Worm (Caenorhabditis elegans): ENCODE measurements around the gene str-114.

str-114 gene

DNA sequence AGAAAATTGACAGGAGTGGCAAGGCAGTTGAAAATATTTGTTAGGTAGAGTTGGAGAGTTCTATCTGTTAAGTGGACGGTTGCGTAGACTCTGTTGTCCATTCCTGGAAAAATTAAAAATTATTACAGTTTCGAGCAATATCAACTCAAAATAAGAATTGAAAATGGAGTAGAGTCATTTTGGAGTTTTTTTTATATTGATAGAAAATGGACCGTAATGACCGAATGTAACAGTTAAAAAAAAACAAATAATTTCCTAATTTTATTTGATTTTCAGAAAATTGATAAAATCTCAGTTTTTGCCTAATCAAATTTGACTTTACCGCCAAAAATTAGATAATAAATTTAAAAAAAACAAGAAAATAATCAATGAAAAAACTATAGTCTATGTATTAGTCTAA lies 22.6 kb upstream of the str-114 start, which contains the start of gene F59B1.4:
F59B1.4 (minus strand) TSS at position 101 of the 400 bp plus-strand sequence.
- TF ChIP-seq flt-1 (GFP tag; IDR thresholded peaks at IDR 0.05) (no peak), T22C8.4 (GFP tag; IDR thresholded peaks at IDR 0.05) (no peak), tab-1 (GFP tag; IDR thresholded peaks at IDR 0.05) (no peak), ztf-29 (GFP tag; IDR thresholded peaks at IDR 0.05) (no peak), cog-1 (tag; optimal IDR thresholded peaks at IDR 0.05) (no peak), ref-1 (GFP tag; conservative IDR thresholded peaks at IDR 0.05) (no peak), med-1 (GFP tag; optimal IDR thresholded peaks at IDR 0.05; ENCODE audit: insufficient read depth) (no peak)

DNA sequence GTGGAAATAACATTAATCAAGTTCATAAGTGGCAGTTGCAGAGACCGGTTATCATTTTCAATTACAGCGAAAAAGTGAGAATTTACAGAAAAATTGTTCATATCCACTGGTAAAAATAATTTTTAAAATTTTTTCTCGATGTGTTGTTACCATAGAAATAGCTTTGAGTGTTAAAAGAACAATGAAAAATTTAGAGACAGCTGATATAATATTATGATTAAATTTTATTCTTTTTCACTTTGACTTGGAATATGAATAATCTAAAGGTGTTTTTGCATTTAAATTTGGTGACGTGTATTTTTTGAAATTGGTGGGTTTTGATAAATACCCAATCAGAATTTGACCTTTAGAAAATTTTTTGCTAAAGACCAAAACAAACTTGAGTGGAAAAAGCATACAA lies 18.0 kb upstream of the str-114 start, which contains the start of gene F59B1.6:
F59B1.6 (minus strand) TSS at position 101 of the 400 bp plus-strand sequence.
- TF ChIP-seq ref-1 (GFP tag; conservative IDR thresholded peaks at IDR 0.05) (no peak), ztf-23 (GFP tag; IDR thresholded peaks at IDR 0.05) (no peak), klf-2 (GFP tag; conservative IDR thresholded peaks at IDR 0.05) (no peak), T22C8.4 (GFP tag; IDR thresholded peaks at IDR 0.05) (no peak), flt-1 (GFP tag; IDR thresholded peaks at IDR 0.05) (no peak), ztf-29 (GFP tag; IDR thresholded peaks at IDR 0.05) (no peak)

DNA sequence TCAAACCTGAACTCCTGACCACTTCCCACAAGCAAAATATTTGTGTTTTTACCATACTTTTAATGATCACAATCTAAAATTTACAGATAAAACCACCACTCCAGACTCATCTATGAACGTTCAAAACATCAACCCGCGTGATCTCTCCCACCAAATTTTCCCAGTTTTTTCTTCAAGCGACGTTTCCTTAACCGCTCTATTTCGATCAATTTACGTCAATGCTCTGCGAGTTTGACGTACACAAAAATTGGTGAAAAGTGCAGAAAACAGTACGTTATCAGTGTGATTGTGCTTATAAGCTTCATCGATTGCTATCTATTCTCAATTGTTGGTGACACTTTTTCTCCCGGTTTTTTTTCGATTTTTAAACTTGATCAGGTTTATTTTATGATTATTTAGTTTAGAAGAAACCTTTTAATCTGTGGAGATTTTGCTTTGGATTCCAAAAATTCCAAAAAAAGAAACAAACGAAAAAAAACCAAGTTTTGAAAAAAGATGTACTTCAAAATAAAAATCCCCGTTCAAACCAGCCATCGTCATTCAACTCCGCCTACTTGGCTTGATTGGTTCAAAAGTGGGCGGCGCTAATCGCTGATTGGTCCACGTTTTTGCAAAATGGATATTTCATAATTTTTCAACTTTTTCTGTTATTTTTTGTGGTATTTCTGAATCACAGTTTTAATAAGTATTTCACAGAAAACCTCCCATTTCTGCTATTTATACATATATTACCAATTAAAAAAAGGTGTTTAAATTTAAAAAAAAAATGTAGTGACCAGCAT lies 17.1 kb upstream of the str-114 start:
- TF ChIP-seq ztf-23 (GFP tag; IDR thresholded peaks at IDR 0.05) (no peak), cog-1 (tag; optimal IDR thresholded peaks at IDR 0.05) (no peak), klf-2 (GFP tag; conservative IDR thresholded peaks at IDR 0.05) (no peak), flt-1 (GFP tag; IDR thresholded peaks at IDR 0.05) (no peak), T22C8.4 (GFP tag; IDR thresholded peaks at IDR 0.05) (no peak), ref-1 (GFP tag; conservative IDR thresholded peaks at IDR 0.05) (no peak), med-1 (GFP tag; optimal IDR thresholded peaks at IDR 0.05; ENCODE audit: insufficient read depth) (no peak), tab-1 (GFP tag; IDR thresholded peaks at IDR 0.05) (no peak), ztf-29 (GFP tag; IDR thresholded peaks at IDR 0.05) (no peak)

DNA sequence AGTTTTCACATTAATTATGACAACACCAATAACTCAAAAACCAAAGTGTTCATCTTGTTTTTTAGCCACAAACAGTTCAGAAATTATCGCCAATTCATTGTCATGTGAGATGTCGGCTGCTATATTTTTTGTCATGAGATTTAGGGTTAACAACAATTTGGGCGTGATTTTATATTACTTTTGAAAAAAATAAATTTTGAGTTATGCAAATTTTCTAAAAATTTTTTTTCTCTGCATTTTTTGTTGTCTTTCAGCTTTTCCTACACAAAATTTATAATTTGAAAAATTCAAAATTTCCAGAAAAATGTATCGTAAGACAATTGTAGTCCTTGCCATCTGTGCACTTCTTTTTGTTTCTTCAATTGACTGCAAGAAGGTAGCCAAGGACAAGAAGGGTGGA lies 16.5 kb upstream of the str-114 start, which contains the start of gene F59B1.2:
F59B1.2 (plus strand) TSS at position 301 of the 400 bp plus-strand sequence.
- no peak for TF ChIP-seq med-1 (GFP tag; optimal IDR thresholded peaks at IDR 0.05; ENCODE audit: insufficient read depth)
- no peak for TF ChIP-seq klf-2 (GFP tag; conservative IDR thresholded peaks at IDR 0.05)
- no peak for TF ChIP-seq ztf-23 (GFP tag; IDR thresholded peaks at IDR 0.05)
- TF ChIP-seq T22C8.4 (GFP tag; IDR thresholded peaks at IDR 0.05) = no peak
- TF ChIP-seq ztf-29 (GFP tag; IDR thresholded peaks at IDR 0.05) = no peak
- no peak for TF ChIP-seq ref-1 (GFP tag; conservative IDR thresholded peaks at IDR 0.05)
- no peak for TF ChIP-seq cog-1 (tag; optimal IDR thresholded peaks at IDR 0.05)
- no peak for TF ChIP-seq flt-1 (GFP tag; IDR thresholded peaks at IDR 0.05)
- TF ChIP-seq tab-1 (GFP tag; IDR thresholded peaks at IDR 0.05) = no peak

DNA sequence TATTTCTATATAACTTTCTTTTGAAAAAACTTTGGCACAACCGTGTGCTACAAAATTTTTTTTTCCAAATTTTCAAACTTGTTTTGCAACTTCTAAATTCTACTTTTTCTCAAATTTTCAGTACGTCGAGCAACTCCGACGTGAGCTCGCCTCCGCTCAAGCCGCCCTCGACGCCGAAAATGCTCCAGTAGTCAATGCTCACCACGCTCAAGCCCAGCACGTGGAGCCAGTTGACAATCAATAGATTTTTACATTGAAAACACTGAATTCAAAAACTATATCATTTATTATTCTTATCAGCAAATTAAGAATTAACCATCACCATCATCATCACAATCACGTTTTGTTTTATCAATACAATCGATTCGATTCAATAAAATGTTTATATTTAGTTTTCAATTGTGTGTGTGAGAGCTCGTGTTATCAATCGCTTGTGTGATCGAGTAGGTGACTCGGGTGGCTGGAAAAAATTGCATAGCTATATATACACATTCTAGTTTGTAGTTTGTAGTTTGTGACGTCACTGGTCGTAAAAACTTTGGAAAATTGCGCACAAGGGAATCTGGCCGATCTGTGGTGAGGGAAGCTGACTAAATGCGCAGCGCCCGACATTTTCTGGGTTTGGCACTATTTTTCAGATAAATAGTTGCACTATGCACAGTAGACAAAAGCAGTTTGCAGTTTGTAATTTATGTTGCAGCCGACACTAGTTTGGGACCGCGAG lies 15.1 kb upstream of the str-114 start:
- TF ChIP-seq T22C8.4 (GFP tag; IDR thresholded peaks at IDR 0.05) (no peak), ztf-23 (GFP tag; IDR thresholded peaks at IDR 0.05) (no peak), tab-1 (GFP tag; IDR thresholded peaks at IDR 0.05) (no peak), klf-2 (GFP tag; conservative IDR thresholded peaks at IDR 0.05) (no peak), ztf-29 (GFP tag; IDR thresholded peaks at IDR 0.05) (no peak), cog-1 (tag; optimal IDR thresholded peaks at IDR 0.05) (no peak), flt-1 (GFP tag; IDR thresholded peaks at IDR 0.05) (no peak), ref-1 (GFP tag; conservative IDR thresholded peaks at IDR 0.05) (no peak), med-1 (GFP tag; optimal IDR thresholded peaks at IDR 0.05; ENCODE audit: insufficient read depth) (no peak)

DNA sequence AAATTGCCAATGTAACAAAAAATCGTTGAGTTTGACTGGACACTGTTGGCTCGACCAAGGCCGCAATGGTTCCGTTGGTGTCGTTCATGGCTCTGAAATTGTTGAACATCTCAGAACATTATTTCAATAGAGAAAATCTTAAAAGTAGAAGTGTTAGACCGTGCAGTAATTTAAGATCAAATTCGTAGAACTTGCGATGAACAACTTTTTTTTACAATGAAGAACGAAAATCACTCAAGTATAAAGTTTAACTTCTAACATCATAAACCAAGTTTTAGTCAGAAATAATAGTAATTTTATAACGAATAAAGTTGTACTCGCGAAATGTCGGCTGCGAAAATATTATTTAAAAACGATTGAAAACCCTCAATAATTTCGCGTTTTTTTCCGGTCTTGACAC lies 12.5 kb upstream of the str-114 start, which contains the start of gene srx-41:
srx-41 (minus strand) TSS at position 101 of the 400 bp plus-strand sequence.
- TF ChIP-seq ztf-29 (GFP tag; IDR thresholded peaks at IDR 0.05) (no peak), ref-1 (GFP tag; conservative IDR thresholded peaks at IDR 0.05) (no peak), T22C8.4 (GFP tag; IDR thresholded peaks at IDR 0.05) (no peak)

DNA sequence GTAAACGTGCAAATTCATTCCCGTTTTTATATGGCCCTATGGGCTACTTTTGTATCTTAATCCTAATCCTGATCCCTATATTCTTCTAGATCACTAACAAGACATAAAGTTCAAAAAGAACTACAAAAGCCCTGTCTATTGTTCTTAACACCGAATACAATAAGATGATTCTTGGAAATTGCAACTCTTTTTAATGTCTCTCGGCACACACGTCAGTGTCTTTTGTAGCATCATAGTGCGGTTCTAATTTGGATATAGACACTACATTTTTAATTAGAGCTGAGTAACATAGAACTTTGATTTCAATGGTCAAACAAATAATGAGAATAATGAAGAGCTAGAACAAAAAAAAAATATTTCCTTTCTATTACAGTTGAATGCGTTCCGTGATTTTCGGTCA lies 9.7 kb upstream of the str-114 start:
- TF ChIP-seq flt-1 (GFP tag; IDR thresholded peaks at IDR 0.05) (no peak), ztf-23 (GFP tag; IDR thresholded peaks at IDR 0.05) (no peak), tab-1 (GFP tag; IDR thresholded peaks at IDR 0.05) (no peak), T22C8.4 (GFP tag; IDR thresholded peaks at IDR 0.05) (no peak), med-1 (GFP tag; optimal IDR thresholded peaks at IDR 0.05; ENCODE audit: insufficient read depth) (no peak), klf-2 (GFP tag; conservative IDR thresholded peaks at IDR 0.05) (no peak), ref-1 (GFP tag; conservative IDR thresholded peaks at IDR 0.05) (no peak), ztf-29 (GFP tag; IDR thresholded peaks at IDR 0.05) (no peak), cog-1 (tag; optimal IDR thresholded peaks at IDR 0.05) (no peak)

DNA sequence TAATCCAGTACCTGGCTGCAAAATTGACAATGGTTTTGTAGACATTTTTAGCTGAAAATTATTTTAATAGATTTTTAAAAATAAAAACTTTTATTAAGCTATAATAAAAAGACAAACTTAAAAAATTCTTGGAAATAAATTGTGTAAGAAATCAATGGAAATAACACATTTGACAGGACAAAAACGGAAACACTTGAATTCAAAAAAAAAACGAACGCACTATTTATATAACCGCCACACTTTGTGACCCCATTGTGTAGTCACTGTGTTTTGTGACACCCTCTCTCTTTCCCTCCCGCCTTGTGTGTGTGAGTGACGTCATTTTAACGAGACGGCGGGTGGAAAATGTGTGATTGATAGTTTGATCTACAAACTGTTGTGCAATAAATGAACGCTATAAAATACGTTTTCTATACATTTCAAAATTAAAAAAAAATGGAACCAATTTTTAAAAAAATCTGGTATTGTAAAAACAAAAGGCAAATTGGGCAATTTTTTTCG lies 5.3 kb upstream of the str-114 start, which contains the start of gene F59B1.8:
F59B1.8 (minus strand) TSS at position 51 of the 501 bp plus-strand sequence.
- TF ChIP-seq med-1 (GFP tag; optimal IDR thresholded peaks at IDR 0.05; ENCODE audit: insufficient read depth) (no peak), klf-2 (GFP tag; conservative IDR thresholded peaks at IDR 0.05) (no peak), flt-1 (GFP tag; IDR thresholded peaks at IDR 0.05) (no peak), tab-1 (GFP tag; IDR thresholded peaks at IDR 0.05) (no peak), ref-1 (GFP tag; conservative IDR thresholded peaks at IDR 0.05) (no peak), ztf-23 (GFP tag; IDR thresholded peaks at IDR 0.05) (no peak), ztf-29 (GFP tag; IDR thresholded peaks at IDR 0.05) (no peak), T22C8.4 (GFP tag; IDR thresholded peaks at IDR 0.05) (no peak), cog-1 (tag; optimal IDR thresholded peaks at IDR 0.05) (no peak)

DNA sequence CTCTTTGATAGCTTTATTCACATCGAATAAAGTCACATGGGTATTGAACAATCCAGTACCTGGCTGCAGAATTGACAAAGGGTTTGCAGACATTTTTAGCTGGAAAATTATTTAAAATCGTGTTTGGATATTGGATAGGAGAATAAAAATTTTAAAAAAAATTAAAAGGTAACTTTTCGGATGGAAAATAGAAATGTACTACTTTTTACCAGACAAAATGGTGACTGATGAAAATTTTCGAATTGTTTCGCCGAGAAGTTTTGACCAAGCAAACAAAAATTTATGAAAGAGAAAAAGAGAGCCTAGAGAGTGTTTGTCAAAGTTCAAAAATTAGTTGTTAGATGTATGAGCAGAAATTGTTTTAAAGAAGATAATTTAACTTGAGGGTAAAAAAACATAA lies 1.7 kb upstream of the str-114 start, which contains the start of gene F59B1.10:
F59B1.10 (minus strand) TSS at position 101 of the 400 bp plus-strand sequence.
- TF ChIP-seq tab-1 (GFP tag; IDR thresholded peaks at IDR 0.05) = no peak
- TF ChIP-seq ztf-23 (GFP tag; IDR thresholded peaks at IDR 0.05) = no peak
- no peak for TF ChIP-seq T22C8.4 (GFP tag; IDR thresholded peaks at IDR 0.05)
- no peak for TF ChIP-seq ztf-29 (GFP tag; IDR thresholded peaks at IDR 0.05)
- TF ChIP-seq klf-2 (GFP tag; conservative IDR thresholded peaks at IDR 0.05) = no peak
- TF ChIP-seq cog-1 (tag; optimal IDR thresholded peaks at IDR 0.05) = no peak
- TF ChIP-seq med-1 (GFP tag; optimal IDR thresholded peaks at IDR 0.05; ENCODE audit: insufficient read depth) = no peak
- TF ChIP-seq flt-1 (GFP tag; IDR thresholded peaks at IDR 0.05) = no peak
